Worm (Caenorhabditis elegans) whole organism, young adult: ENCODE data around the gene H20J04.9.

Experiments
- B0261.1 ChIP-seq: sonication (generic microtip); optimal IDR thresholded peaks from 2 replicates; lab custom pipeline; 2016; ENCODE audit warnings: mild to moderate bottlenecking, missing genetic modification characterization, moderate library complexity, missing compliant biosample characterization
- B0336.3 ChIP-seq: fragments of 200-800 bp; sonication (Bioruptor generic); IDR thresholded peaks from 2 replicates; pipeline ENCODE4 v1.3.6; 2022; ENCODE audit warnings: missing genetic modification characterization, missing compliant biosample characterization
- C06A6.2 ChIP-seq: fragments of 200-800 bp; sonication (Bioruptor generic); conservative IDR thresholded peaks from 2 replicates; pipeline ENCODE4 v1.3.6; 2022; ENCODE audit warnings: missing genetic modification characterization, missing compliant biosample characterization
- D2030.7 ChIP-seq: fragments of 200-800 bp; sonication (Bioruptor generic); IDR thresholded peaks from 2 replicates; pipeline ENCODE4 v1.3.6; 2022; ENCODE audit warnings: missing genetic modification reagents, missing genetic modification characterization, missing compliant biosample characterization
- F10E7.11 ChIP-seq: sonication (generic microtip); optimal IDR thresholded peaks from 2 replicates; lab custom pipeline; 2017; ENCODE audit warnings: mild to moderate bottlenecking, missing genetic modification characterization, moderate library complexity, missing compliant biosample characterization
- F22D6.2 ChIP-seq: sonication (generic microtip); optimal IDR thresholded peaks from 2 replicates; lab custom pipeline; 2016; ENCODE audit warnings: mild to moderate bottlenecking, missing genetic modification characterization, missing compliant biosample characterization
- F33H1.4 ChIP-seq: fragments of 200-800 bp; sonication (Bioruptor generic); IDR thresholded peaks from 2 replicates; pipeline ENCODE4 v1.3.6; 2022; ENCODE audit warnings: missing genetic modification reagents, missing genetic modification characterization, missing compliant biosample characterization
- F39B2.1 ChIP-seq: fragments of 200-800 bp; sonication (Bioruptor generic); IDR thresholded peaks from 2 replicates; pipeline ENCODE4 v1.3.6; 2022; ENCODE audit warnings: missing genetic modification reagents, missing genetic modification characterization, missing compliant biosample characterization
- K11D2.4 ChIP-seq: fragments of 200-800 bp; sonication (Bioruptor generic); IDR thresholded peaks from 2 replicates; pipeline ENCODE4 v1.3.6; 2022; ENCODE audit warnings: missing genetic modification reagents, missing genetic modification characterization, missing compliant biosample characterization
- K12H6.12 ChIP-seq: fragments of 200-800 bp; sonication (Bioruptor generic); optimal IDR thresholded peaks from 2 replicates; lab custom pipeline; 2018; ENCODE audit warnings: mild to moderate bottlenecking, missing genetic modification characterization, missing compliant biosample characterization
- Y53F4B.3 ChIP-seq: fragments of 200-800 bp; sonication (Bioruptor generic); IDR thresholded peaks from 2 replicates; pipeline ENCODE4 v1.3.6; 2022; ENCODE audit warnings: missing genetic modification reagents, missing genetic modification characterization, missing compliant biosample characterization
- aptf-2 ChIP-seq: fragments of 200-800 bp; sonication (Bioruptor generic); conservative IDR thresholded peaks from 2 replicates; pipeline ENCODE4 v1.3.6; 2022; ENCODE audit warnings: missing genetic modification reagents, missing genetic modification characterization, missing compliant biosample characterization
- attf-5 ChIP-seq: fragments of 200-800 bp; sonication (Bioruptor generic); optimal IDR thresholded peaks from 2 replicates; lab custom pipeline; 2018; ENCODE audit warnings: mild to moderate bottlenecking, missing genetic modification characterization, missing compliant biosample characterization
- bed-2 ChIP-seq: fragments of 200-800 bp; sonication (Bioruptor generic); IDR thresholded peaks from 2 replicates; pipeline ENCODE4 v1.3.6; 2022; ENCODE audit warnings: missing genetic modification reagents, missing genetic modification characterization, missing compliant biosample characterization
- ceh-100 ChIP-seq: fragments of 200-800 bp; sonication (Bioruptor generic); IDR thresholded peaks from 2 replicates; pipeline ENCODE4 v1.3.6; 2022; ENCODE audit warnings: missing genetic modification reagents, missing genetic modification characterization, missing compliant biosample characterization
- chd-7 ChIP-seq: sonication (generic microtip); optimal IDR thresholded peaks from 2 replicates; lab custom pipeline; 2016; ENCODE audit warnings: mild to moderate bottlenecking, missing genetic modification characterization, moderate library complexity, missing compliant biosample characterization
- die-1 ChIP-seq: sonication (generic microtip); optimal IDR thresholded peaks from 2 replicates; lab custom pipeline; 2016; ENCODE audit warnings: missing genotype, mild to moderate bottlenecking, missing genetic modification characterization, missing compliant biosample characterization
- dox-1 ChIP-seq: fragments of 200-800 bp; sonication (Bioruptor generic); IDR thresholded peaks from 2 replicates; pipeline ENCODE4 v1.3.6; 2022; ENCODE audit warnings: missing genetic modification reagents, missing genetic modification characterization, missing compliant biosample characterization
- egrh-3 ChIP-seq: fragments of 200-800 bp; sonication (Bioruptor generic); IDR thresholded peaks from 2 replicates; pipeline ENCODE4 v1.3.6; 2022; ENCODE audit warnings: missing genetic modification reagents, missing genetic modification characterization, missing compliant biosample characterization
- hlh-26 ChIP-seq: fragments of 200-800 bp; sonication (Bioruptor generic); conservative IDR thresholded peaks from 2 replicates; pipeline ENCODE4 v1.3.6; 2022; ENCODE audit warnings: missing genetic modification reagents, missing genetic modification characterization, missing compliant biosample characterization
- hmg-1.2 ChIP-seq: fragments of 200-800 bp; sonication (Bioruptor generic); IDR thresholded peaks from 2 replicates; pipeline ENCODE4 v1.3.6; 2022; ENCODE audit warnings: missing genetic modification reagents, missing genetic modification characterization, missing compliant biosample characterization
- hrde-1 ChIP-seq: sonication (generic microtip); optimal IDR thresholded peaks from 2 replicates; lab custom pipeline; 2016; ENCODE audit warnings: missing genetic modification characterization, mild to moderate bottlenecking, missing compliant biosample characterization, moderate library complexity, missing genotype, missing genetic modification reagents, borderline replicate concordance
- lin-26 ChIP-seq: fragments of 200-800 bp; sonication (Bioruptor generic); IDR thresholded peaks from 2 replicates; pipeline ENCODE4 v1.3.6; 2022; ENCODE audit warnings: missing genetic modification reagents, missing genetic modification characterization, missing compliant biosample characterization
- lin-54 ChIP-seq: fragments of 200-800 bp; sonication (Bioruptor generic); optimal IDR thresholded peaks from 2 replicates; lab custom pipeline; 2018; ENCODE audit warnings: mild to moderate bottlenecking, missing genetic modification characterization, missing compliant biosample characterization
- lsy-27 ChIP-seq: sonication (generic microtip); optimal IDR thresholded peaks from 2 replicates; lab custom pipeline; 2017; ENCODE audit warnings: missing genetic modification characterization, mild to moderate bottlenecking, missing compliant biosample characterization, antibody characterized with exemption, missing genotype, borderline replicate concordance; ENCODE audit not compliant: insufficient read depth
- nhr-120 ChIP-seq: fragments of 200-800 bp; sonication (Bioruptor generic); IDR thresholded peaks from 2 replicates; pipeline ENCODE4 v1.3.6; 2022; ENCODE audit warnings: missing genetic modification characterization, missing compliant biosample characterization
- nhr-179 ChIP-seq: sonication (generic microtip); optimal IDR thresholded peaks from 2 replicates; lab custom pipeline; 2016; ENCODE audit warnings: mild to moderate bottlenecking, missing genetic modification characterization, missing compliant biosample characterization
- pbrm-1 ChIP-seq: fragments of 200-800 bp; sonication (Bioruptor generic); IDR thresholded peaks from 2 replicates; pipeline ENCODE4 v1.3.6; 2022; ENCODE audit warnings: missing genetic modification reagents, missing genetic modification characterization, missing compliant biosample characterization
- rcor-1 ChIP-seq: fragments of 200-800 bp; sonication (Bioruptor generic); IDR thresholded peaks from 2 replicates; pipeline ENCODE4 v1.3.6; 2022; ENCODE audit warnings: missing genetic modification reagents, missing genetic modification characterization, missing compliant biosample characterization
- snpc-1.1 ChIP-seq: sonication (generic microtip); optimal IDR thresholded peaks from 2 replicates; lab custom pipeline; 2017; ENCODE audit warnings: missing genetic modification characterization, mild to moderate bottlenecking, missing compliant biosample characterization, antibody characterized with exemption, moderate library complexity, missing genotype, missing genetic modification reagents; ENCODE audit not compliant: insufficient read depth
- tbx-9 ChIP-seq: sonication (generic microtip); optimal IDR thresholded peaks from 2 replicates; lab custom pipeline; 2016; ENCODE audit warnings: borderline replicate concordance, missing genetic modification characterization, inconsistent platforms, missing compliant biosample characterization
- zfh-2 ChIP-seq: fragments of 200-800 bp; sonication (Bioruptor generic); conservative IDR thresholded peaks from 2 replicates; pipeline ENCODE4 v1.3.6; 2022; ENCODE audit warnings: missing genetic modification reagents, missing genetic modification characterization, missing compliant biosample characterization
- ztf-25 ChIP-seq: fragments of 200-800 bp; sonication (Bioruptor generic); IDR thresholded peaks from 2 replicates; pipeline ENCODE4 v1.3.6; 2022; ENCODE audit warnings: missing genetic modification reagents, missing genetic modification characterization, missing compliant biosample characterization
- ztf-28 ChIP-seq: fragments of 200-800 bp; sonication (Bioruptor generic); IDR thresholded peaks from 2 replicates; pipeline ENCODE4 v1.3.6; 2022; ENCODE audit warnings: missing genetic modification reagents, missing genetic modification characterization, missing compliant biosample characterization
- ztf-6 ChIP-seq: fragments of 200-800 bp; sonication (Bioruptor generic); IDR thresholded peaks from 2 replicates; pipeline ENCODE4 v1.3.6; 2022; ENCODE audit warnings: missing genetic modification reagents, missing genetic modification characterization, missing compliant biosample characterization

H20J04.9 gene

ce11 chrII:4376295-4377172 lies 25.5 kb downstream of the H20J04.9 start, which contains the start of gene ntl-2 (continued):
- TF ChIP-seq nhr-179, result no peak
- TF ChIP-seq dox-1 (GFP tag; lab: Robert Waterston, UW), result peak; percentile 96
- TF ChIP-seq B0261.1 (tag; lab: Kevin White, UChicago), result peak; percentile 33
- TF ChIP-seq snpc-1.1 (tag; lab: Kevin White, UChicago), result no peak
- TF ChIP-seq hmg-1.2 (GFP tag; lab: Robert Waterston, UW), result peak; percentile 91
- TF ChIP-seq K11D2.4 (GFP tag; lab: Robert Waterston, UW), result peak; percentile 92
- TF ChIP-seq tbx-9 (tag; lab: Kevin White, UChicago), result no peak
- TF ChIP-seq lsy-27, result no peak
- TF ChIP-seq nhr-120 (GFP tag; lab: Robert Waterston, UW), result no peak

ce11 chrII:4378195-4378594 lies 27.2 kb downstream of the H20J04.9 start, which contains the start of gene B0286.1:
Gene B0286.1 (plus strand): TSS chrII:4378495.
- TF ChIP-seq B0336.3 (no peak), zfh-2 (GFP tag; lab: Robert Waterston, UW) (no peak), die-1 (tag; lab: Kevin White, UChicago) (no peak), C06A6.2 (GFP tag; lab: Robert Waterston, UW) (no peak), nhr-179 (no peak)

- TF ChIP-seq bed-2 (GFP tag; lab: Robert Waterston, UW) (no peak), aptf-2 (no peak), K12H6.12 (no peak), F10E7.11 (tag; lab: Kevin White, UChicago) (no peak), Y53F4B.3 (GFP tag; lab: Robert Waterston, UW) (no peak), rcor-1 (GFP tag; lab: Robert Waterston, UW) (no peak), zfh-2 (GFP tag; lab: Robert Waterston, UW) (peak; percentile 66)
Observed at ce11 chrII:4383306-4383705, 32.3 kb downstream of the H20J04.9 start, which contains the start of gene fkh-6. Gene fkh-6 (minus strand): TSS chrII:4383406.

- TF ChIP-seq ztf-6 (GFP tag; lab: Robert Waterston, UW), result no peak
- TF ChIP-seq ztf-25 (GFP tag; lab: Robert Waterston, UW), result no peak
- no peak for TF ChIP-seq hlh-26
- no peak for TF ChIP-seq egrh-3
- TF ChIP-seq aptf-2, result no peak
- TF ChIP-seq chd-7 (tag; lab: Kevin White, UChicago), result no peak
- TF ChIP-seq F22D6.2, result no peak
- no peak for TF ChIP-seq bed-2 (GFP tag; lab: Robert Waterston, UW)
- no peak for TF ChIP-seq lin-26 (GFP tag; lab: Robert Waterston, UW)
- no peak for TF ChIP-seq ztf-28 (GFP tag; lab: Robert Waterston, UW)
- no peak for TF ChIP-seq hrde-1
- TF ChIP-seq pbrm-1 (GFP tag; lab: Robert Waterston, UW), result no peak
- TF ChIP-seq ceh-100 (GFP tag; lab: Robert Waterston, UW), result no peak
- TF ChIP-seq F33H1.4, result no peak
- TF ChIP-seq attf-5 (GFP tag; lab: Kevin White, UChicago), result no peak
- TF ChIP-seq F39B2.1, result no peak
- TF ChIP-seq D2030.7 (GFP tag; lab: Robert Waterston, UW), result no peak
- TF ChIP-seq lin-54 (GFP tag; lab: Kevin White, UChicago), result no peak
- TF ChIP-seq, all 124 proteins: peak for 0
Observed at ce11 chrII:4391072-4391471, 40.1 kb downstream of the H20J04.9 start.
